Worm (Caenorhabditis elegans): ENCODE results near the gene ZK1307.4.

ZK1307.4 gene

DNA sequence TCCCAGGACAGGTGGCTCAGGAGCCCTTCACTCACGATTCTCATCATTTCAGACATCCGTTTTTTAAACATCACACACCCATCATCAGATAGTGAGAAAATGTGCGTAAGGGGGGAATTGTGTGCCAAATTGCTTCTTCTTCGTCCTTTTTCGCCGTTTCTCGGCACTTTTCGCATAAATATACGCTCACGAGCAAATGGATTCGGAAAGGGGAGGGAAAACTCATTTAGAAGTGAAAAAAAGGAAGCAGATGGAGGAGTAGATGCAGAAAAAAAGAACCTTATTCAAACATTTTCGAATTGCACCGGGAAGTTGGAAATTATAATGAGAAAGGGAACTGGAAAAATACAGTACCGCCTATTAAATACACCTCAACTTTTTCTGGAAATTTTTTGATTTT is 30.4 kb upstream of the ZK1307.4 start:
- TF ChIP-seq ceh-13 (GFP tag; optimal IDR thresholded peaks at IDR 0.05): no peak
- TF ChIP-seq tbx-11 (GFP tag; IDR thresholded peaks at IDR 0.05): no peak
- TF ChIP-seq B0310.2 (tag; optimal IDR thresholded peaks at IDR 0.05): no peak
- TF ChIP-seq flt-1 (GFP tag; IDR thresholded peaks at IDR 0.05): no peak
- no peak for TF ChIP-seq ceh-36 (tag; optimal IDR thresholded peaks at IDR 0.05)

ce11 chrII:9680493-9680892 is 28.9 kb upstream of the ZK1307.4 start, which contains the start of gene ZK1320.13:
TSS of gene ZK1320.13 (plus strand) at chrII:9680793.
- TF ChIP-seq tbx-37 (GFP tag; conservative IDR thresholded peaks at IDR 0.05): no peak
- no peak for TF ChIP-seq ceh-36 (tag; optimal IDR thresholded peaks at IDR 0.05)
- no peak for TF ChIP-seq tra-4 (tag; optimal IDR thresholded peaks at IDR 0.05)
- no peak for TF ChIP-seq hmg-4 (GFP tag; optimal IDR thresholded peaks at IDR 0.05)
- no peak for TF ChIP-seq flt-1 (GFP tag; IDR thresholded peaks at IDR 0.05)
- no peak for TF ChIP-seq pes-1 (GFP tag; IDR thresholded peaks at IDR 0.05)
- TF ChIP-seq hmbx-1 (tag; optimal IDR thresholded peaks at IDR 0.05): no peak
- TF ChIP-seq F13C5.2 (tag; optimal IDR thresholded peaks at IDR 0.05): no peak
- TF ChIP-seq ets-7 (tag; optimal IDR thresholded peaks at IDR 0.05): no peak
- no peak for TF ChIP-seq hnd-1 (tag; optimal IDR thresholded peaks at IDR 0.05)
- no peak for TF ChIP-seq aly-1 (tag; optimal IDR thresholded peaks at IDR 0.05)
- no peak for TF ChIP-seq B0310.2 (tag; optimal IDR thresholded peaks at IDR 0.05)
- no peak for TF ChIP-seq sea-1 (GFP tag; conservative IDR thresholded peaks at IDR 0.05)
- no peak for TF ChIP-seq scrt-1 (GFP tag; IDR thresholded peaks at IDR 0.05)
- TF ChIP-seq ama-1 (optimal IDR thresholded peaks at IDR 0.05): no peak
- no peak for TF ChIP-seq ceh-13 (GFP tag; optimal IDR thresholded peaks at IDR 0.05)
- no peak for TF ChIP-seq tbx-11 (GFP tag; IDR thresholded peaks at IDR 0.05)

- TF ChIP-seq hmg-4 (GFP tag; optimal IDR thresholded peaks at IDR 0.05): no peak
- no peak for TF ChIP-seq F13C5.2 (tag; optimal IDR thresholded peaks at IDR 0.05)
- TF ChIP-seq ama-1 (optimal IDR thresholded peaks at IDR 0.05): no peak
- TF ChIP-seq flt-1 (GFP tag; IDR thresholded peaks at IDR 0.05): no peak
- TF ChIP-seq tra-4 (tag; optimal IDR thresholded peaks at IDR 0.05): no peak
- no peak for TF ChIP-seq hmbx-1 (tag; optimal IDR thresholded peaks at IDR 0.05)
- no peak for TF ChIP-seq tbx-37 (GFP tag; conservative IDR thresholded peaks at IDR 0.05)
- no peak for TF ChIP-seq scrt-1 (GFP tag; IDR thresholded peaks at IDR 0.05)
- TF ChIP-seq sea-1 (GFP tag; conservative IDR thresholded peaks at IDR 0.05): no peak
- TF ChIP-seq ceh-36 (tag; optimal IDR thresholded peaks at IDR 0.05): no peak
- TF ChIP-seq ceh-13 (GFP tag; optimal IDR thresholded peaks at IDR 0.05): no peak
- TF ChIP-seq ets-7 (tag; optimal IDR thresholded peaks at IDR 0.05): no peak
Measured at ce11 chrII:9679842-9680241, 28.2 kb upstream of the ZK1307.4 start.

DNA sequence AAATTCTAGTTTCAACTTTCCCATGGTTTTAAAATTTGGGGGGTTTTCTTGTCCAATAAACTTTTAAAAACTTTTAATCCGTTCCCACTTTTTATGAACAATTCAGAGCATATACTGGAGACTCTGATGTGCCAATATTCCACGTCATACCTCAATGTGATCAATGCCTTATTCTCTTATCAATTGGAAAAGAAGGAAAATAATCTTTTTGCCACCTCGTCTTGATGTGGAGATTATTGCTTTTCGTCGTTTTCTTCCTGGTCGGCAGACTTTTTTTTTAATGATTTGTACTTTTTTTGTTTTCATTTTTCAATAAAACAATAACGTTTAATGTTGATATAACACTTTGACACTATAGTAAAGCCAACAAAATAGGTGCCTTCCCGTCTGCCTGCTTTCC is 25.9 kb upstream of the ZK1307.4 start:
- TF ChIP-seq tbx-37 (GFP tag; conservative IDR thresholded peaks at IDR 0.05): no peak
- no peak for TF ChIP-seq scrt-1 (GFP tag; IDR thresholded peaks at IDR 0.05)
- no peak for TF ChIP-seq flt-1 (GFP tag; IDR thresholded peaks at IDR 0.05)
- TF ChIP-seq ceh-13 (GFP tag; optimal IDR thresholded peaks at IDR 0.05): no peak

DNA sequence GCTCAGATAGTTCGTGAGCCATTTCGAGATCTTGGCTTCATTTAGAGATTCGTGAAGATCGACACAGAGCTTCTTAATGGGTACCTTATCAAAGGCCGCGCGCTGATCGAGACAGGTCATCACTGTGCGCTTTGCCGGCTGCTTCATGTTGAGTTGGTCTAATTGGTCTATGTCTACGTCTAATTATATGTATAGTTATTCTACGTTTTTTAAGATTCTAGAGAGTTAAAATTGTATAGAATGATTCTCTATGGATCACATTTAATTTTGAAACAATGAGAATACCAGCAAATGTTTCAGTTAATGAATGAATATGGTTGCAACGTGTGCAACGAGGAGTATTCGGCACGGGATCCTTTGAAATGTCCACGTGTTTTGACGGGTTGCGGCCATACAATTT is 23.1 kb upstream of the ZK1307.4 start, which contains the start of gene arc-1:
TSS of gene arc-1 (plus strand) at position 301 of the 400 bp plus-strand sequence.
- TF ChIP-seq hmg-4 (GFP tag; optimal IDR thresholded peaks at IDR 0.05): no peak
- no peak for TF ChIP-seq tbx-37 (GFP tag; conservative IDR thresholded peaks at IDR 0.05)
- TF ChIP-seq flt-1 (GFP tag; IDR thresholded peaks at IDR 0.05): no peak
- no peak for TF ChIP-seq aly-1 (tag; optimal IDR thresholded peaks at IDR 0.05)
- no peak for TF ChIP-seq scrt-1 (GFP tag; IDR thresholded peaks at IDR 0.05)
- no peak for TF ChIP-seq ets-7 (tag; optimal IDR thresholded peaks at IDR 0.05)
- TF ChIP-seq B0310.2 (tag; optimal IDR thresholded peaks at IDR 0.05): no peak
- no peak for TF ChIP-seq tbx-11 (GFP tag; IDR thresholded peaks at IDR 0.05)
- TF ChIP-seq hnd-1 (tag; optimal IDR thresholded peaks at IDR 0.05): no peak
- TF ChIP-seq ceh-36 (tag; optimal IDR thresholded peaks at IDR 0.05): no peak
- no peak for TF ChIP-seq tra-4 (tag; optimal IDR thresholded peaks at IDR 0.05)
- TF ChIP-seq ceh-13 (GFP tag; optimal IDR thresholded peaks at IDR 0.05): no peak
- TF ChIP-seq hmbx-1 (tag; optimal IDR thresholded peaks at IDR 0.05): no peak
- TF ChIP-seq F13C5.2 (tag; optimal IDR thresholded peaks at IDR 0.05): no peak
- no peak for TF ChIP-seq ama-1 (optimal IDR thresholded peaks at IDR 0.05)

DNA sequence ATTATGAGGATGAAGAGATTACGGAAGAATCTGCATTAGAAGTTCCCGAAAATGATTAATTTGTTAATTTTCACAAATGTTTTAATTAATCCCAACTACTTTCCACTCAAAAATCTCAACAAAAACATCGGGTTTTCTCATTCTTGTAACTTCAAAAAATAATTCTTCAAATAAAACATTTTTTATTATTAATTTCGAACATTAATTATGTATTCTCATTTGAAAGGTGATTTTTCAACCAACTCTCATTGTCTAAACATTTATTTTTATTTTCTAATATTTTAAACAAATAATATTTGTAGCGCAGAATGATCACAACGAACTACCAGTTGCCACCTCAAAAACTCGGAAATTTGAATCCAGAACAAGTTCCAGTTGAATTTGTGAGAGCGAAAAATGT is 19.7 kb upstream of the ZK1307.4 start, which contains the start of gene ZK1320.7:
TSS of gene ZK1320.7 (plus strand) at position 301 of the 400 bp plus-strand sequence.
- TF ChIP-seq tbx-37 (GFP tag; conservative IDR thresholded peaks at IDR 0.05) (no peak), ets-7 (tag; optimal IDR thresholded peaks at IDR 0.05) (no peak), tbx-11 (GFP tag; IDR thresholded peaks at IDR 0.05) (no peak), scrt-1 (GFP tag; IDR thresholded peaks at IDR 0.05) (no peak), ceh-13 (GFP tag; optimal IDR thresholded peaks at IDR 0.05) (no peak), pes-1 (GFP tag; IDR thresholded peaks at IDR 0.05) (no peak)

- TF ChIP-seq hmbx-1 (tag; optimal IDR thresholded peaks at IDR 0.05): no peak
- TF ChIP-seq flt-1 (GFP tag; IDR thresholded peaks at IDR 0.05): no peak; the same call in 1 of the 2 replicates
- no peak for TF ChIP-seq tbx-37 (GFP tag; conservative IDR thresholded peaks at IDR 0.05)
- no peak for TF ChIP-seq ets-7 (tag; optimal IDR thresholded peaks at IDR 0.05)
- TF ChIP-seq tbx-11 (GFP tag; IDR thresholded peaks at IDR 0.05): no peak
- peak; percentile 7 for TF ChIP-seq F13C5.2 (tag; optimal IDR thresholded peaks at IDR 0.05)
- no peak for TF ChIP-seq hnd-1 (tag; optimal IDR thresholded peaks at IDR 0.05)
- no peak for TF ChIP-seq tra-4 (tag; optimal IDR thresholded peaks at IDR 0.05)
- no peak for TF ChIP-seq scrt-1 (GFP tag; IDR thresholded peaks at IDR 0.05)
Measured at ce11 chrII:9668959-9669358, 17.4 kb upstream of the ZK1307.4 start, which contains the start of gene taf-8. TSS of gene taf-8 (plus strand) at chrII:9669318.

- no peak for TF ChIP-seq tbx-37 (GFP tag; conservative IDR thresholded peaks at IDR 0.05)
- TF ChIP-seq tra-4 (tag; optimal IDR thresholded peaks at IDR 0.05): no peak
- TF ChIP-seq aly-1 (tag; optimal IDR thresholded peaks at IDR 0.05): no peak
- no peak for TF ChIP-seq flt-1 (GFP tag; IDR thresholded peaks at IDR 0.05)
- TF ChIP-seq ets-7 (tag; optimal IDR thresholded peaks at IDR 0.05): no peak
- TF ChIP-seq F13C5.2 (tag; optimal IDR thresholded peaks at IDR 0.05): no peak
- TF ChIP-seq sea-1 (GFP tag; conservative IDR thresholded peaks at IDR 0.05): no peak
- no peak for TF ChIP-seq scrt-1 (GFP tag; IDR thresholded peaks at IDR 0.05)
- TF ChIP-seq pes-1 (GFP tag; IDR thresholded peaks at IDR 0.05): no peak
- TF ChIP-seq hmg-4 (GFP tag; optimal IDR thresholded peaks at IDR 0.05): no peak
Measured at ce11 chrII:9667382-9667781, 15.8 kb upstream of the ZK1307.4 start, which contains the start of gene ZK1320.11. TSS of gene ZK1320.11 (plus strand) at chrII:9667624.
